Worm (Caenorhabditis elegans) whole organism, L4/young adult: ENCODE results near the gene bus-5.

Source experiments
- dao-5 ChIP-seq: sonication (generic microtip); optimal IDR thresholded peaks from 2 replicates; lab custom pipeline; 2016; ENCODE audit warnings: missing genotype, missing genetic modification characterization, moderate library complexity, missing compliant biosample characterization
- him-1 ChIP-seq: sonication (generic microtip); optimal IDR thresholded peaks from 2 replicates; lab custom pipeline; 2016; ENCODE audit warnings: missing genotype, missing genetic modification reagents, missing genetic modification characterization, missing compliant biosample characterization

DNA sequence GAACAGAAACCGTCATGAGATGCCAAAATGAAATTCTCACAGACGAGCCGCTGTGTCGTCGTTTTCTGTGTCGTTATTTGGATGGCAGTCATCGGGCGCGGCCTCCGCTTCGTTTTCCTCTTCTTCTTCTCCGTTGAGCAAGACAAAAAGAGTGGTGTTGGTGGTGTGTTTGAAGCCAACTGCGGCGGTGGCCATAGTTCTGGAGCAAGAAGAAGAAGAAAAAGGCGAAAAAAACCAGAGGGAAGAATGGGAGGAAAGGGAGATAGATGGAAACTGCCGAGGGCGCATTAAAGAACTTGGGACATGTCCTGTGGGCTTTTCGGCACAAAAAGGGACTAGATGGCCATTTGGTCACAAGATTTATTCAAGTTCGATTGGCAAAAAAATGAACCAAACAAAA is 18.7 kb upstream of the bus-5 start, which contains the start of gene F53B1.9:
- TF ChIP-seq dao-5, result no peak
- peak; percentile 10 for TF ChIP-seq him-1 (tag; lab: Kevin White, UChicago)
